Worm (Caenorhabditis elegans) whole organism, late embryonic: Measurements from ENCODE around the gene cpg-1.

Experiments used
- C38D4.7 ChIP-seq: fragments of 200-800 bp; sonication (Bioruptor generic); optimal IDR thresholded peaks from 2 replicates; lab custom pipeline; 2018; ENCODE audit warnings: mild to moderate bottlenecking, missing genetic modification characterization, moderate library complexity, missing compliant biosample characterization
- F13H6.1 ChIP-seq: sonication (generic microtip); optimal IDR thresholded peaks from 2 replicates; lab custom pipeline; 2016; ENCODE audit warnings: missing genetic modification characterization, missing compliant biosample characterization
- K09A11.1 ChIP-seq: sonication (generic microtip); optimal IDR thresholded peaks from 2 replicates; lab custom pipeline; 2017; ENCODE audit warnings: antibody characterized with exemption, mild to moderate bottlenecking, missing genetic modification characterization, missing compliant biosample characterization; ENCODE audit not compliant: insufficient read depth
- Y22D7AL.16 ChIP-seq: sonication (generic microtip); optimal IDR thresholded peaks from 2 replicates; lab custom pipeline; 2016; ENCODE audit warnings: missing genetic modification characterization, missing compliant biosample characterization
- ahr-1 ChIP-seq: sonication (generic microtip); optimal IDR thresholded peaks from 2 replicates; lab custom pipeline; 2016; ENCODE audit warnings: missing genetic modification characterization, missing compliant biosample characterization
- ama-1 ChIP-seq: fragments of 150-350 bp; optimal IDR thresholded peaks from 2 replicates; lab custom pipeline; 2014
- ceh-14 ChIP-seq: sonication (generic microtip); optimal IDR thresholded peaks from 2 replicates; lab custom pipeline; 2016; ENCODE audit warnings: missing genotype, missing genetic modification characterization, missing compliant biosample characterization
- ceh-18 ChIP-seq: sonication (generic microtip); optimal IDR thresholded peaks from 2 replicates; lab custom pipeline; 2016; ENCODE audit warnings: missing genetic modification characterization, missing compliant biosample characterization
- ceh-19 ChIP-seq: fragments of 200-800 bp; sonication (Bioruptor generic); optimal IDR thresholded peaks from 2 replicates; lab custom pipeline; 2018; ENCODE audit warnings: mild to moderate bottlenecking, missing genetic modification characterization, missing compliant biosample characterization
- ceh-24 ChIP-seq: sonication (generic microtip); optimal IDR thresholded peaks from 2 replicates; lab custom pipeline; 2016; ENCODE audit warnings: mild to moderate bottlenecking, missing genetic modification characterization, missing compliant biosample characterization
- ceh-30 ChIP-seq: fragments of 150-350 bp; optimal IDR thresholded peaks from 2 replicates; lab custom pipeline; 2014; ENCODE audit warnings: missing biosample characterization, missing genetic modification characterization
- ceh-34 ChIP-seq: sonication (generic microtip); optimal IDR thresholded peaks from 2 replicates; lab custom pipeline; 2016; ENCODE audit warnings: mild to moderate bottlenecking, missing genetic modification characterization, missing compliant biosample characterization
- ceh-45 ChIP-seq: fragments of 200-800 bp; sonication (Bioruptor generic); IDR thresholded peaks from 2 replicates; pipeline ENCODE4 v1.3.6; 2022; ENCODE audit warnings: missing genetic modification reagents, missing genetic modification characterization, missing compliant biosample characterization
- ceh-48 ChIP-seq: sonication (generic microtip); optimal IDR thresholded peaks from 2 replicates; lab custom pipeline; 2016; ENCODE audit warnings: missing genetic modification characterization, inconsistent platforms, missing compliant biosample characterization
- ceh-6 ChIP-seq: fragments of 200-800 bp; sonication (Bioruptor generic); optimal IDR thresholded peaks from 2 replicates; lab custom pipeline; 2018; ENCODE audit warnings: mild to moderate bottlenecking, missing genetic modification characterization, missing compliant biosample characterization
- ceh-9 ChIP-seq: sonication (generic microtip); optimal IDR thresholded peaks from 2 replicates; lab custom pipeline; 2016; ENCODE audit warnings: mild to moderate bottlenecking, missing genetic modification characterization, inconsistent platforms, missing compliant biosample characterization
- dmd-4 ChIP-seq: sonication (generic microtip); optimal IDR thresholded peaks from 2 replicates; lab custom pipeline; 2016; ENCODE audit warnings: borderline replicate concordance, missing genetic modification characterization, missing compliant biosample characterization
- ets-4 ChIP-seq: sonication (generic microtip); optimal IDR thresholded peaks from 2 replicates; lab custom pipeline; 2016; ENCODE audit warnings: missing genetic modification characterization, missing compliant biosample characterization
- eyg-1 ChIP-seq: sonication (generic microtip); optimal IDR thresholded peaks from 2 replicates; lab custom pipeline; 2016; ENCODE audit warnings: missing genotype, missing genetic modification characterization, missing compliant biosample characterization
- fax-1 ChIP-seq: sonication (generic microtip); optimal IDR thresholded peaks from 2 replicates; lab custom pipeline; 2016; ENCODE audit warnings: missing genotype, missing genetic modification characterization, missing compliant biosample characterization
- fkh-6 ChIP-seq: sonication (generic microtip); optimal IDR thresholded peaks from 2 replicates; lab custom pipeline; 2016; ENCODE audit warnings: missing genetic modification characterization, missing compliant biosample characterization
- gmeb-2 ChIP-seq: sonication (generic microtip); optimal IDR thresholded peaks from 2 replicates; lab custom pipeline; 2016; ENCODE audit warnings: missing genetic modification characterization, inconsistent platforms, missing compliant biosample characterization
- hlh-15 ChIP-seq: sonication (generic microtip); optimal IDR thresholded peaks from 2 replicates; lab custom pipeline; 2016; ENCODE audit warnings: missing genetic modification characterization, missing compliant biosample characterization
- hlh-6 ChIP-seq: sonication (generic microtip); optimal IDR thresholded peaks from 2 replicates; lab custom pipeline; 2016; ENCODE audit warnings: missing genotype, missing genetic modification characterization, missing compliant biosample characterization
- hlh-8 ChIP-seq: sonication (generic microtip); optimal IDR thresholded peaks from 2 replicates; lab custom pipeline; 2016; ENCODE audit warnings: missing genotype, missing genetic modification characterization, missing compliant biosample characterization
- lim-6 ChIP-seq: sonication (generic microtip); optimal IDR thresholded peaks from 2 replicates; lab custom pipeline; 2016; ENCODE audit warnings: missing genetic modification characterization, missing compliant biosample characterization
- nhr-232 ChIP-seq: sonication (generic microtip); optimal IDR thresholded peaks from 2 replicates; lab custom pipeline; 2016; ENCODE audit warnings: missing genetic modification characterization, missing compliant biosample characterization
- odd-2 ChIP-seq: sonication (generic microtip); optimal IDR thresholded peaks from 2 replicates; lab custom pipeline; 2017; ENCODE audit warnings: antibody characterized with exemption, mild to moderate bottlenecking, missing genetic modification characterization, missing compliant biosample characterization
- pag-3 ChIP-seq: sonication (generic microtip); optimal IDR thresholded peaks from 2 replicates; lab custom pipeline; 2016; ENCODE audit warnings: missing compliant biosample characterization, missing genetic modification characterization, borderline replicate concordance
- pat-9 ChIP-seq: fragments of 200-800 bp; sonication (Bioruptor generic); optimal IDR thresholded peaks from 2 replicates; lab custom pipeline; 2018; ENCODE audit warnings: mild to moderate bottlenecking, missing genetic modification characterization, moderate library complexity, missing compliant biosample characterization
- pha-2 ChIP-seq: sonication (generic microtip); optimal IDR thresholded peaks from 2 replicates; lab custom pipeline; 2017; ENCODE audit warnings: mild to moderate bottlenecking, missing genetic modification characterization, missing compliant biosample characterization
- pha-4 ChIP-seq: fragments of 150-350 bp; optimal IDR thresholded peaks from 2 replicates; lab custom pipeline; 2018; ENCODE audit warnings: missing biosample characterization, missing genetic modification reagents, missing genetic modification characterization
- pqm-1 ChIP-seq: sonication (generic microtip); optimal IDR thresholded peaks from 2 replicates; lab custom pipeline; 2016; ENCODE audit warnings: missing genetic modification characterization, missing compliant biosample characterization
- pros-1 ChIP-seq: fragments of 150-350 bp; optimal IDR thresholded peaks from 2 replicates; lab custom pipeline; 2014; ENCODE audit warnings: missing biosample characterization, missing genetic modification reagents, missing genetic modification characterization
- ref-2 ChIP-seq: sonication (generic microtip); optimal IDR thresholded peaks from 2 replicates; lab custom pipeline; 2016; ENCODE audit warnings: missing genetic modification characterization, missing compliant biosample characterization
- rnt-1 ChIP-seq: sonication (generic microtip); optimal IDR thresholded peaks from 2 replicates; lab custom pipeline; 2016; ENCODE audit warnings: missing genetic modification characterization, missing compliant biosample characterization
- sox-4 ChIP-seq: sonication (generic microtip); optimal IDR thresholded peaks from 2 replicates; lab custom pipeline; 2017; ENCODE audit warnings: mild to moderate bottlenecking, missing genetic modification characterization, inconsistent platforms, missing compliant biosample characterization
- syd-9 ChIP-seq: sonication (generic microtip); optimal IDR thresholded peaks from 2 replicates; lab custom pipeline; 2016; ENCODE audit warnings: mild to moderate bottlenecking, missing genetic modification characterization, moderate library complexity, missing compliant biosample characterization
- tbx-7 ChIP-seq: sonication (generic microtip); optimal IDR thresholded peaks from 2 replicates; lab custom pipeline; 2016; ENCODE audit warnings: missing genotype, missing genetic modification characterization, missing compliant biosample characterization
- ttx-3 ChIP-seq: sonication (generic microtip); optimal IDR thresholded peaks from 2 replicates; lab custom pipeline; 2016; ENCODE audit warnings: missing genetic modification reagents, missing genetic modification characterization, missing compliant biosample characterization
- unc-3 ChIP-seq, 2 experiments: fragments of 200-800 bp in 1 of 2; sonication (Bioruptor generic) in 1 of 2; sonication (generic microtip) in 1 of 2; conservative IDR thresholded peaks in 1 of 2; optimal IDR thresholded peaks in 1 of 2; 2 replicates each; pipeline versions ENCODE4 v1.3.6 to Lab custom; 2016 to 2022; ENCODE audit warnings: missing compliant biosample characterization in 2 of 2, missing genetic modification characterization in 2 of 2, missing genetic modification reagents in 1 of 2
- unc-42 ChIP-seq: sonication (generic microtip); optimal IDR thresholded peaks from 2 replicates; lab custom pipeline; 2016; ENCODE audit warnings: missing genotype, missing genetic modification characterization, missing compliant biosample characterization
- unc-86 ChIP-seq: sonication (generic microtip); optimal IDR thresholded peaks from 2 replicates; lab custom pipeline; 2016; ENCODE audit warnings: missing genetic modification characterization, missing compliant biosample characterization
- ztf-16 ChIP-seq: sonication (generic microtip); optimal IDR thresholded peaks from 2 replicates; lab custom pipeline; 2017; ENCODE audit warnings: missing genetic modification characterization, missing compliant biosample characterization

The cpg-1 gene

ce11 chrIII:4475428-4475968, 13.7 kb upstream of the cpg-1 start, which contains the start of gene rps-1 (continued):
- TF ChIP-seq ceh-18 (tag; lab: Kevin White, UChicago) (peak; percentile 98), fkh-6 (no peak), ceh-48 (tag; lab: Kevin White, UChicago) (peak; percentile 48), ceh-30 (tag; lab: Kevin White, UChicago) (peak; percentile 95), tbx-7 (peak; percentile 12), lim-6 (tag; lab: Kevin White, UChicago) (peak; percentile 43), odd-2 (no peak), pros-1 (tag; lab: Kevin White, UChicago) (peak; percentile 79), ets-4 (tag; lab: Kevin White, UChicago) (peak; percentile 80), ceh-14 (tag; lab: Kevin White, UChicago) (peak; percentile 92), ceh-45 (GFP tag; lab: Robert Waterston, UW) (peak; percentile 45; the same call in 1 of the 2 replicates), ceh-19 (GFP tag; lab: Kevin White, UChicago) (no peak), sox-4 (peak; percentile 57), unc-86 (tag; lab: Kevin White, UChicago) (peak; percentile 90), ama-1 (no peak), hlh-15 (tag; lab: Kevin White, UChicago) (no peak), C38D4.7 (GFP tag; lab: Kevin White, UChicago) (no peak), ceh-9 (no peak), ceh-6 (GFP tag; lab: Kevin White, UChicago) (no peak), hlh-6 (no peak), ahr-1 (tag; lab: Kevin White, UChicago) (peak; percentile 7), ceh-24 (tag; lab: Kevin White, UChicago) (no peak), nhr-232 (tag; lab: Kevin White, UChicago) (peak; percentile 30)

- TF ChIP-seq lim-6 (tag; lab: Kevin White, UChicago) (no peak), eyg-1 (tag; lab: Kevin White, UChicago) (no peak), odd-2 (no peak), unc-3 (GFP tag; conservative IDR thresholded peaks at IDR 0.05; lab: Robert Waterston, UW) (no peak), unc-3 (tag; optimal IDR thresholded peaks at IDR 0.05; lab: Kevin White, UChicago) (no peak), ref-2 (tag; lab: Kevin White, UChicago) (no peak), unc-42 (tag; lab: Kevin White, UChicago) (no peak), ahr-1 (tag; lab: Kevin White, UChicago) (no peak), ztf-16 (tag; lab: Kevin White, UChicago) (no peak)
These were observed 12.8 kb upstream of the cpg-1 start for ce11 chrIII:4476313-4476712.

- TF ChIP-seq ceh-14 (tag; lab: Kevin White, UChicago) (no peak), pqm-1 (no peak), K09A11.1 (tag; lab: Kevin White, UChicago) (no peak), pha-4 (tag; lab: Kevin White, UChicago) (no peak), fax-1 (tag; lab: Kevin White, UChicago) (no peak), rnt-1 (tag; lab: Kevin White, UChicago) (no peak), pha-2 (tag; lab: Kevin White, UChicago) (no peak), hlh-8 (tag; lab: Kevin White, UChicago) (no peak)
These were observed 12.4 kb upstream of the cpg-1 start for ce11 chrIII:4476806-4477205.

- TF ChIP-seq gmeb-2 (tag; lab: Kevin White, UChicago) (no peak), pros-1 (tag; lab: Kevin White, UChicago) (no peak), ceh-34 (tag; lab: Kevin White, UChicago) (no peak), ceh-18 (tag; lab: Kevin White, UChicago) (no peak), ceh-6 (GFP tag; lab: Kevin White, UChicago) (no peak), Y22D7AL.16 (tag; lab: Kevin White, UChicago) (no peak), ttx-3 (no peak), sox-4 (no peak), F13H6.1 (tag; lab: Kevin White, UChicago) (no peak), syd-9 (tag; lab: Kevin White, UChicago) (no peak), fax-1 (tag; lab: Kevin White, UChicago) (no peak), pag-3 (tag; lab: Kevin White, UChicago) (no peak), ahr-1 (tag; lab: Kevin White, UChicago) (no peak), pat-9 (no peak), dmd-4 (no peak), K09A11.1 (tag; lab: Kevin White, UChicago) (no peak)
These were observed 11.7 kb upstream of the cpg-1 start, which contains the start of gene ins-17 for ce11 chrIII:4477472-4477871. ins-17 (minus strand) TSS chrIII:4477572.
